Worm (Caenorhabditis elegans): ENCODE measurements around the gene sre-5.

ce11 chrIV:3552933-3553332 is 12.1 kb upstream of the sre-5 start:
- no peak for TF ChIP-seq lin-13 (GFP tag; optimal IDR thresholded peaks at IDR 0.05)
- TF ChIP-seq elt-3 (tag; optimal IDR thresholded peaks at IDR 0.05), result no peak
- TF ChIP-seq egl-13 (tag; optimal IDR thresholded peaks at IDR 0.05), result no peak
- no peak for TF ChIP-seq mep-1 (tag; optimal IDR thresholded peaks at IDR 0.05)
- TF ChIP-seq lin-35 (GFP tag; optimal IDR thresholded peaks at IDR 0.05), result no peak
- TF ChIP-seq unc-62 (GFP tag; optimal IDR thresholded peaks at IDR 0.05), result no peak
- no peak for TF ChIP-seq unc-98 (GFP tag; IDR thresholded peaks at IDR 0.05)
- no peak for TF ChIP-seq lsy-2 (tag; optimal IDR thresholded peaks at IDR 0.05)
- TF ChIP-seq pqm-1 (tag; optimal IDR thresholded peaks at IDR 0.05), result no peak
